Worm (Caenorhabditis elegans): ENCODE measurements around the gene flp-23.

Gene flp-23

DNA sequence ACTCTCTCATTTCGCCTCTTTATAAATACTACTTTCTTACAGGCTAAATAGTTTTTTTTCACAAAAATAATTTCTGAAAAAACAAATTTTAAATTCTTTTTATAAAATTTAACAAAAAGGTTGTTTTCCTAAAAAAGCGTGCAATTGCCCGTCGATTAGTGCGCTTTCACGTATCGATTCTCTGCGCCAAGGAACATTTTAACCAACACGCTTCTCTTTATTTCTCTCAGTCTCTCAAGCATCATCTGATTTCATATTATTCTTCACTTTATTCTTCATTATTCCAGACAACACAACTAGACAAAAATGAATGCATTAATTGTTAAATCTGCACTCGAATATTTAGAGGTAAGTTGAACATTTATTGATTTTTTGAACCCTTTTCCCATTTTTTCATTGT lies 39.1 kb downstream of the flp-23 start, which contains the start of gene B0303.4:
TSS of gene B0303.4 (plus strand) at position 196 of the 400 bp plus-strand sequence.
- TF ChIP-seq ceh-83 (GFP tag; optimal IDR thresholded peaks at IDR 0.05): no peak
- TF ChIP-seq ces-1 (GFP tag; optimal IDR thresholded peaks at IDR 0.05): peak; percentile 72
- TF ChIP-seq mep-1 (tag; optimal IDR thresholded peaks at IDR 0.05): peak; percentile 59
- TF ChIP-seq ceh-43 (GFP tag; optimal IDR thresholded peaks at IDR 0.05): no peak
- peak; percentile 54 for TF ChIP-seq lsy-2 (tag; optimal IDR thresholded peaks at IDR 0.05)

DNA sequence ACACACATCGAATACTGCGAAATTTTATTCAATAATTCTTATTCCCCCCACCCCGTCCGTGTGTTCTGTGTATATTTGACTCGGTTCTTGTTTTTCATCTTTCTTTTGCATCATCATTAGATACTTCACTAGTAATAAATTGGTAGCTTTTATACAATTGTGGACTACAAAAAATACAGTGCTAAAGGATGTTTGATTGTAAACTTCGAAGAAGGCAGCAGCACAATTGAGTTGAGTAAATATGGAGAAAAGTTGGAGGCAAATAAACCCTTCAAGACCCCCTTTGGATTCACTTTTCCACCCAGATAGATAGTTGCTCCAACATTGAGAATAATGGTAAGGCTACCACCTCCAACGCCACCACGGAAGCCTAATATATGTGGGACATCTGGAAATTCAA lies 42.8 kb downstream of the flp-23 start, which contains the start of gene B0303.7:
TSS of gene B0303.7 (plus strand) at position 301 of the 400 bp plus-strand sequence.
- TF ChIP-seq nhr-12 (tag; optimal IDR thresholded peaks at IDR 0.05) (no peak), ceh-83 (GFP tag; optimal IDR thresholded peaks at IDR 0.05) (no peak), bed-3 (GFP tag; optimal IDR thresholded peaks at IDR 0.05) (no peak), sptf-1 (tag; optimal IDR thresholded peaks at IDR 0.05) (no peak), lsy-2 (tag; optimal IDR thresholded peaks at IDR 0.05) (no peak), ham-2 (GFP tag; optimal IDR thresholded peaks at IDR 0.05) (no peak), hlh-1 (tag; optimal IDR thresholded peaks at IDR 0.05) (no peak), blmp-1 (tag; optimal IDR thresholded peaks at IDR 0.05) (no peak), mep-1 (tag; optimal IDR thresholded peaks at IDR 0.05) (no peak), snpc-4 (tag; optimal IDR thresholded peaks at IDR 0.05) (no peak), tbx-8 (GFP tag; optimal IDR thresholded peaks at IDR 0.05) (no peak), M03D4.4 (tag; optimal IDR thresholded peaks at IDR 0.05) (no peak)

DNA sequence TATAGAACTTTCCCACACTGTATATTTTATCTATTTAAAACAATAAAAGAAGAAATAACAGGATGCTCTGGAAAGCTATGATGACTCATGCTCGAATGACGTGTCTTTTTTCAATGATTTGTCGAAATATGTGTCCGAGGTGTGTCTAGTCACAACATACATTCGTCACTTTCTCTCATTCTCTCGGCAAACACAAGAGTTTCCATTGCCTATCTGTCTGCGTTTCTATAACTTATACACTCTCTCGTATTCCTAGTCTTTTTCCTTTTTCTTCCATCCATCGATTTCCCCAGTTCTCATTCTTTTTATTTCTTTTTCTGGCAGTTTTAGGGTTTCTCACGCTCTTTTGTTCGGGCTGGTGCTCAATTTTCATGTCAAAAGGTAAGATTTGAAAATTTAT lies 46.1 kb downstream of the flp-23 start:
- no peak for TF ChIP-seq hlh-1 (tag; optimal IDR thresholded peaks at IDR 0.05)
- TF ChIP-seq bed-3 (GFP tag; optimal IDR thresholded peaks at IDR 0.05): no peak
- TF ChIP-seq lsy-2 (tag; optimal IDR thresholded peaks at IDR 0.05): no peak
- no peak for TF ChIP-seq zip-8 (tag; optimal IDR thresholded peaks at IDR 0.05)
- TF ChIP-seq nhr-76 (tag; optimal IDR thresholded peaks at IDR 0.05): no peak
- no peak for TF ChIP-seq M03D4.4 (tag; optimal IDR thresholded peaks at IDR 0.05)
- no peak for TF ChIP-seq ceh-83 (GFP tag; optimal IDR thresholded peaks at IDR 0.05)
- TF ChIP-seq nhr-28 (tag; optimal IDR thresholded peaks at IDR 0.05): no peak
- TF ChIP-seq ceh-43 (GFP tag; optimal IDR thresholded peaks at IDR 0.05): no peak
- no peak for TF ChIP-seq mep-1 (tag; optimal IDR thresholded peaks at IDR 0.05)
- no peak for TF ChIP-seq ztf-11 (tag; optimal IDR thresholded peaks at IDR 0.05)
- no peak for TF ChIP-seq elt-3 (tag; optimal IDR thresholded peaks at IDR 0.05)
- no peak for TF ChIP-seq mab-5 (tag; optimal IDR thresholded peaks at IDR 0.05)
- TF ChIP-seq blmp-1 (tag; optimal IDR thresholded peaks at IDR 0.05): no peak
- TF ChIP-seq nhr-237 (tag; optimal IDR thresholded peaks at IDR 0.05): no peak
- no peak for TF ChIP-seq lin-32 (GFP tag; optimal IDR thresholded peaks at IDR 0.05)

DNA sequence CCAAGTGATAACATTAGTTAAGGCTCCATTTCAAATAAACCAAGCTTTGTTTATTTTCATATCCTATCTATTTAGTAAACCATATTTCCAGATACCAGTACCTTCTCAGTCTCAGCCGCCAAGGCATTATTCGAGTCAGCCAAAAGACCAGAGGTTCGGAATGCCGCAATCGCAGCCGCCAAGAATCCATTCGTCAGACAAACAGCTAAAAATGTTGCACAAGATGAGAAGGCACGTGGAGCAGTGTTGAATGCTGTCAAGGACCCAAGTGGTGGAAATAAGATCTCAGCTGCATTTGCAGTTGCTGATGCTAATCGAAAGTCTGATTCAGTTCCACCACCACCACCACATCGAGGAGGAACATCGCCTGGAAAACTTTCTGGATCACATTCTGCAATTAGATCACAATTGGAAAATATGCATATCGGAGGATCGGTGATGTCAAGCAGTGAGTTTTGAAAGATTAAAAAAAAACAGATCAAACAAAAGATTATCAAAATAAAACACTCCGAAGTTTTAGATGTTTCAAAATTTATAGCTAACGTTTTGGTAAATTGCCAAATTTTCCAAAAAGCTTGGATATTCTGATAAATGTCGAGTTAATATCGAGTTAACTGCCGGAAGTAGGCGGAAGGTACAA lies 46.8 kb downstream of the flp-23 start:
- no peak for TF ChIP-seq ztf-11 (tag; optimal IDR thresholded peaks at IDR 0.05)
- TF ChIP-seq ces-1 (GFP tag; optimal IDR thresholded peaks at IDR 0.05): no peak
- no peak for TF ChIP-seq nhr-76 (tag; optimal IDR thresholded peaks at IDR 0.05)
- no peak for TF ChIP-seq ceh-39 (tag; optimal IDR thresholded peaks at IDR 0.05)
- no peak for TF ChIP-seq drap-1 (GFP tag; optimal IDR thresholded peaks at IDR 0.05)
- no peak for TF ChIP-seq sem-2 (GFP tag; optimal IDR thresholded peaks at IDR 0.05)
- no peak for TF ChIP-seq zip-8 (tag; optimal IDR thresholded peaks at IDR 0.05)
- TF ChIP-seq unc-120 (tag; optimal IDR thresholded peaks at IDR 0.05; ENCODE audit: poor library complexity, severe bottlenecking): no peak
- TF ChIP-seq flh-1 (GFP tag; optimal IDR thresholded peaks at IDR 0.05): no peak

DNA sequence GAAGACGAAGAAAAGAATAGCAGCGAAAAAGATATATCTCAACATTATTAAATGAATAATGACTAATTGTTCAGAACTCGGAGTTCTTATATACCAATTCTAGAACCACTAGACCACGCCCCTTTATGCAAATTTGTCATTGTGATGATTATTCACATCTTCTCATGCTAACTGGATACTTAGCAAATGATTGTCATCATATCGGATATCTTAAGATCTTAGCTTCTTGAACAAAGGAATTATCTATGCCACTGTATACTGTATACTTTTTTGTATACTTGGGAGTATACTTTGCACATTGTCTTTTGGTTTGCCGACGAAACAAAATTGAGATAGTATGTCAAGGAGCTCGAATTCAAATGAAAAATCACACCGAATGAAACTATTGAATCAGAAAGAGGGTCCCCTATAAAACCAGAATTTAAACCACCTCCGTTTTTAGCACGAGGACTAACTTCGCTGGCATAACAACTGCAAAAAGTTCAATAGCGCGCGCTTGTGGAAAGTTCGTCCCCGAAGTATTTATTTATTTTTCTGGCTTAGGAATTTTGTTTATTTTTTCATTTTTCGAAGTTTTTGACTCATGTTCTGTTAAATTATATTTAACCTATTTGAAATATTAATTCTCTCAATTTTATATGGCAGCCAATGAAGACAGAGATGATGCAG lies 49.9 kb downstream of the flp-23 start, which contains the start of the genes sdz-1 and vps-33.1:
TSS of gene sdz-1 (minus strand) at position 51 of the 669 bp plus-strand sequence.
TSS of gene vps-33.1 (plus strand) at position 639 of the 669 bp plus-strand sequence.
- TF ChIP-seq lin-32 (GFP tag; optimal IDR thresholded peaks at IDR 0.05): no peak
- peak; percentile 16 for TF ChIP-seq nhr-237 (tag; optimal IDR thresholded peaks at IDR 0.05)
- peak; percentile 29 for TF ChIP-seq lsy-2 (tag; optimal IDR thresholded peaks at IDR 0.05)
- TF ChIP-seq nhr-2 (tag; optimal IDR thresholded peaks at IDR 0.05): no peak
- peak; percentile 67 for TF ChIP-seq unc-120 (tag; optimal IDR thresholded peaks at IDR 0.05; ENCODE audit: poor library complexity, severe bottlenecking)
- TF ChIP-seq sem-2 (GFP tag; optimal IDR thresholded peaks at IDR 0.05): no peak
